Worm (Caenorhabditis elegans) whole organism, L4 larva: ENCODE data around the gene chk-2.
A peak's percentile ranks its signal among the peaks of the same experiment; 100 is the strongest.

ENCODE experiments used
- D1046.2 ChIP-seq: fragments of 200-800 bp; sonication (Bioruptor generic); IDR thresholded peaks from 2 replicates; pipeline ENCODE4 v1.3.6; 2022; ENCODE audit warnings: missing genetic modification characterization, missing compliant biosample characterization
- F10B5.3 ChIP-seq: sonication (generic microtip); optimal IDR thresholded peaks from 2 replicates; lab custom pipeline; 2016; ENCODE audit warnings: mild to moderate bottlenecking, missing genetic modification characterization, missing compliant biosample characterization
- F44E2.7 ChIP-seq: fragments of 200-800 bp; sonication (Bioruptor generic); IDR thresholded peaks from 2 replicates; pipeline ENCODE4 v2.1.2; 2022; ENCODE audit warnings: missing genetic modification characterization, missing compliant biosample characterization
- T20F7.1 ChIP-seq: fragments of 200-800 bp; sonication (Bioruptor generic); optimal IDR thresholded peaks from 2 replicates; lab custom pipeline; 2018; ENCODE audit warnings: mild to moderate bottlenecking, missing genetic modification characterization, missing compliant biosample characterization
- Y48G9A.11 ChIP-seq: fragments of 200-800 bp; sonication (Bioruptor generic); IDR thresholded peaks from 2 replicates; pipeline ENCODE4 v1.3.6; 2022; ENCODE audit warnings: missing genetic modification reagents, missing genetic modification characterization, missing compliant biosample characterization
- Y5F2A.4 ChIP-seq: fragments of 200-800 bp; sonication (Bioruptor generic); optimal IDR thresholded peaks from 2 replicates; lab custom pipeline; 2018; ENCODE audit warnings: mild to moderate bottlenecking, missing genetic modification characterization, missing compliant biosample characterization
- aly-2 ChIP-seq: sonication (generic microtip); optimal IDR thresholded peaks from 2 replicates; lab custom pipeline; 2018; ENCODE audit warnings: missing biosample characterization, missing genetic modification characterization
- arid-1 ChIP-seq: fragments of 200-800 bp; sonication (Bioruptor generic); conservative IDR thresholded peaks from 2 replicates; pipeline ENCODE4 v1.3.6; 2022; ENCODE audit warnings: missing genetic modification reagents, missing genetic modification characterization, missing compliant biosample characterization
- ceh-20 ChIP-seq: fragments of 200-800 bp; sonication (Bioruptor generic); IDR thresholded peaks from 2 replicates; pipeline ENCODE4 v1.3.6; 2022; ENCODE audit warnings: missing genetic modification reagents, missing genetic modification characterization, missing compliant biosample characterization
- ceh-28 ChIP-seq: fragments of 150-350 bp; optimal IDR thresholded peaks from 2 replicates; lab custom pipeline; 2014; ENCODE audit warnings: missing biosample characterization, missing genetic modification reagents, missing genetic modification characterization
- ceh-82 ChIP-seq: sonication (generic microtip); optimal IDR thresholded peaks from 2 replicates; lab custom pipeline; 2017; ENCODE audit warnings: missing biosample characterization, missing genetic modification characterization
- daf-12 ChIP-seq: fragments of 150-350 bp; optimal IDR thresholded peaks from 2 replicates; lab custom pipeline; 2014; ENCODE audit warnings: missing biosample characterization, missing genetic modification reagents, missing genetic modification characterization
- dpl-1 ChIP-seq: fragments of 150-350 bp; optimal IDR thresholded peaks from 2 replicates; lab custom pipeline; 2014; ENCODE audit warnings: missing biosample characterization, missing genetic modification reagents, missing genetic modification characterization
- duxl-1 ChIP-seq: sonication (generic microtip); optimal IDR thresholded peaks from 2 replicates; lab custom pipeline; 2016; ENCODE audit warnings: mild to moderate bottlenecking, missing genetic modification characterization, moderate library complexity, missing compliant biosample characterization; ENCODE audit not compliant: poor library complexity
- dve-1 ChIP-seq: sonication (generic microtip); optimal IDR thresholded peaks from 2 replicates; lab custom pipeline; 2017; ENCODE audit warnings: antibody characterized with exemption, mild to moderate bottlenecking, missing genetic modification characterization, missing compliant biosample characterization; ENCODE audit not compliant: insufficient read depth
- egl-27 ChIP-seq: sonication (generic microtip); optimal IDR thresholded peaks from 3 replicates; lab custom pipeline; 2017; ENCODE audit warnings: missing biosample characterization, missing genetic modification reagents, missing genetic modification characterization
- gei-8 ChIP-seq: fragments of 200-800 bp; sonication (Bioruptor generic); optimal IDR thresholded peaks from 2 replicates; lab custom pipeline; 2018; ENCODE audit warnings: mild to moderate bottlenecking, missing genetic modification characterization, missing compliant biosample characterization
- hlh-11 ChIP-seq: fragments of 200-800 bp; sonication (Bioruptor generic); optimal IDR thresholded peaks from 2 replicates; lab custom pipeline; 2018; ENCODE audit warnings: mild to moderate bottlenecking, missing genetic modification characterization, missing compliant biosample characterization
- hmg-1.1 ChIP-seq: fragments of 200-800 bp; sonication (Bioruptor generic); IDR thresholded peaks from 2 replicates; pipeline ENCODE4 v1.3.6; 2022; ENCODE audit warnings: missing genetic modification reagents, missing genetic modification characterization, missing compliant biosample characterization
- lin-1 ChIP-seq: fragments of 200-800 bp; sonication (Bioruptor generic); IDR thresholded peaks from 2 replicates; pipeline ENCODE4 v1.3.6; 2022; ENCODE audit warnings: missing genetic modification reagents, missing genetic modification characterization, missing compliant biosample characterization
- lin-13 ChIP-seq: fragments of 150-350 bp; optimal IDR thresholded peaks from 2 replicates; lab custom pipeline; 2014; ENCODE audit warnings: missing biosample characterization, missing genetic modification reagents, missing genetic modification characterization
- lin-15B ChIP-seq: fragments of 150-350 bp; sonication (generic microtip); optimal IDR thresholded peaks from 3 replicates; lab custom pipeline; 2014; ENCODE audit warnings: missing biosample characterization, missing genetic modification characterization
- lsy-2 ChIP-seq, 2 experiments: fragments of 150-350 bp in 1 of 2; sonication (generic microtip) in 1 of 2; optimal IDR thresholded peaks; 2 replicates each; lab custom pipeline; 2014 to 2017; ENCODE audit warnings: missing biosample characterization in 2 of 2, missing genetic modification characterization in 2 of 2
- mdl-1 ChIP-seq, 2 experiments: fragments of 150-350 bp in 1 of 2; sonication (generic microtip) in 1 of 2; optimal IDR thresholded peaks; 2 replicates each; lab custom pipeline; 2014 to 2017; ENCODE audit warnings: missing biosample characterization in 2 of 2, missing genetic modification characterization in 2 of 2
- mdt-29 ChIP-seq: fragments of 200-800 bp; sonication (Bioruptor generic); IDR thresholded peaks from 2 replicates; pipeline ENCODE4 v1.3.6; 2022; ENCODE audit warnings: missing genetic modification reagents, missing genetic modification characterization, missing compliant biosample characterization
- mes-2 ChIP-seq: sonication (generic microtip); optimal IDR thresholded peaks from 2 replicates; lab custom pipeline; 2016; ENCODE audit warnings: missing genotype, mild to moderate bottlenecking, missing genetic modification characterization, missing compliant biosample characterization; ENCODE audit not compliant: poor library complexity, severe bottlenecking
- mxl-3 ChIP-seq: fragments of 200-800 bp; sonication (Bioruptor generic); optimal IDR thresholded peaks from 2 replicates; lab custom pipeline; 2018; ENCODE audit warnings: mild to moderate bottlenecking, missing genetic modification characterization, missing compliant biosample characterization
- nhr-10 ChIP-seq: fragments of 150-350 bp; optimal IDR thresholded peaks from 2 replicates; lab custom pipeline; 2014; ENCODE audit warnings: missing biosample characterization, missing genetic modification characterization
- nhr-11 ChIP-seq: fragments of 150-350 bp; optimal IDR thresholded peaks from 2 replicates; lab custom pipeline; 2014; ENCODE audit warnings: missing biosample characterization, missing genetic modification characterization
- nhr-41 ChIP-seq: fragments of 200-800 bp; sonication (Bioruptor generic); IDR thresholded peaks from 2 replicates; pipeline ENCODE4 v1.3.6; 2022; ENCODE audit warnings: missing genetic modification reagents, missing genetic modification characterization, missing compliant biosample characterization
- nhr-42 ChIP-seq: fragments of 200-800 bp; sonication (Bioruptor generic); IDR thresholded peaks from 2 replicates; pipeline ENCODE4 v1.3.6; 2022; ENCODE audit warnings: missing genetic modification characterization, missing compliant biosample characterization
- sdz-12 ChIP-seq: fragments of 200-800 bp; sonication (Bioruptor generic); optimal IDR thresholded peaks from 2 replicates; lab custom pipeline; 2018; ENCODE audit warnings: mild to moderate bottlenecking, missing genetic modification characterization, missing compliant biosample characterization
- spr-1 ChIP-seq: sonication (generic microtip); optimal IDR thresholded peaks from 2 replicates; lab custom pipeline; 2016; ENCODE audit warnings: mild to moderate bottlenecking, missing genetic modification characterization, missing compliant biosample characterization
- tra-1 ChIP-seq: fragments of 200-800 bp; sonication (Bioruptor generic); IDR thresholded peaks from 2 replicates; pipeline ENCODE4 v1.3.6; 2022; ENCODE audit warnings: missing genetic modification reagents, missing genetic modification characterization, missing compliant biosample characterization
- unc-130 ChIP-seq: sonication (generic microtip); optimal IDR thresholded peaks from 2 replicates; lab custom pipeline; 2016; ENCODE audit warnings: missing genetic modification reagents, missing genetic modification characterization, missing compliant biosample characterization
- unc-62 ChIP-seq, 3 experiments: fragments of 150-350 bp in 1 of 3; sonication (generic microtip); optimal IDR thresholded peaks in 2 of 3; peaks in 1 of 3; 1 replicate in 1 of 3; 2 replicates in 2 of 3; lab custom pipeline; 2014 to 2017; ENCODE audit warnings: missing biosample characterization in 3 of 3, missing genetic modification characterization in 3 of 3, missing genetic modification reagents in 3 of 3, missing genotype in 1 of 3
- zfp-2 ChIP-seq: sonication (generic microtip); optimal IDR thresholded peaks from 2 replicates; lab custom pipeline; 2016; ENCODE audit warnings: mild to moderate bottlenecking, missing genetic modification characterization, missing compliant biosample characterization

Gene chk-2

DNA sequence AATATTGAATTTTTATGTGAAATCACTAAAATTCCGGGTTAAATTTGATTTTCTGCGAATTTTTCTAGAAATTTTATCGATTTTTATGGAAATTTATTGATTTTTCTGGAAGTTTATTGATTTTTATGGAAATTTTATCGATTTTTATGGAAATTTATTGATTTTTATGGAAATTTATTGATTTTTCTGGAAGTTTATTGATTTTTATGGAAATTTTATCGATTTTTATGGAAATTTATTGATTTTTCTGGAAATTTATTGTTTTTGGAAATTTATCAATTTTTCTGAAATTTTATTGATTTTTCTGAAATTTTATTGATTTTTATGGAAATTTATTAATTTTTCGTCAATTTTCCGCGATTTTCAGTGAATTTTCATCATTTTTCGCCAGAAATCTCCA lies 6.4 kb downstream of the chk-2 start:
- peak; percentile 3 for TF ChIP-seq ceh-28 (tag; lab: Kevin White, UChicago)

DNA sequence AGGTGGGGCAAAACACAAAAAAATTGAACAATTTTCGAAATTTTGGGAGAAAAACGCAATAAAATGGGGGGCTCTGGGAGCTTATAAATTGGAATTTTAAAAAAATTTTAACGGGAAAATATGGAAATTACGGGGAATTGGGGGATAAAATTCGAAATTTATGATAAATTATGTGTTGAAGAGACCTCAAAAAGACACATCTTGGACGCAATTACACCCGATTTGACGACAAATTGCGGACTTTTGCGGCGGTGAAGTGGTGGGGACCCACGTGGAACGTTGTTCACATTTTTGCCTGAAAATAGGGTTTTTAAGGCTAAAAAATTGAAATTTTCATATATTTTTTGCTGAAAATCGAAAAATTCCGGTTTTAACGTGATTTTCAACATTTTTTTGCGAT lies 7.0 kb downstream of the chk-2 start:
- TF ChIP-seq ceh-20 (GFP tag; lab: Robert Waterston, UW): no peak
- no peak for TF ChIP-seq arid-1 (GFP tag; lab: Robert Waterston, UW)
- no peak for TF ChIP-seq spr-1
- TF ChIP-seq lin-15B (tag; lab: Kevin White, UChicago): no peak
- TF ChIP-seq Y5F2A.4 (GFP tag; lab: Kevin White, UChicago): no peak
- peak; percentile 49 for TF ChIP-seq mes-2 (tag; lab: Kevin White, UChicago)
- TF ChIP-seq lin-13 (GFP tag; lab: Kevin White, UChicago): no peak
- TF ChIP-seq unc-130: no peak
- TF ChIP-seq nhr-10: no peak
- TF ChIP-seq D1046.2: no peak
- no peak for TF ChIP-seq dve-1
- TF ChIP-seq mdl-1 (tag; optimal IDR thresholded peaks at IDR 0.05; lab: Kevin White, UChicago): peak in 1 of 2 experiments; percentile 48
- TF ChIP-seq egl-27: no peak
- TF ChIP-seq nhr-11 (tag; lab: Kevin White, UChicago): no peak
- no peak for TF ChIP-seq F10B5.3 (tag; lab: Kevin White, UChicago)
- TF ChIP-seq hlh-11 (tag; lab: Kevin White, UChicago): no peak
- TF ChIP-seq mdt-29 (GFP tag; lab: Robert Waterston, UW): no peak
- TF ChIP-seq hmg-1.1: peak; percentile 42; the same call in 1 of the 2 replicates
- TF ChIP-seq dpl-1: no peak
- no peak for TF ChIP-seq nhr-42 (GFP tag; lab: Robert Waterston, UW)
- no peak for TF ChIP-seq aly-2 (tag; lab: Kevin White, UChicago)
- TF ChIP-seq zfp-2 (tag; lab: Kevin White, UChicago): no peak
- TF ChIP-seq mxl-3: peak; percentile 35
- TF ChIP-seq lsy-2 (tag; optimal IDR thresholded peaks at IDR 0.05; lab: Kevin White, UChicago): peak in 1 of 2 experiments; percentile 35
- TF ChIP-seq daf-12 (tag; lab: Kevin White, UChicago): no peak
- TF ChIP-seq T20F7.1 (GFP tag; lab: Kevin White, UChicago): no peak
- no peak for TF ChIP-seq Y48G9A.11
- TF ChIP-seq ceh-82 (tag; lab: Kevin White, UChicago): no peak
- TF ChIP-seq tra-1: no peak
- no peak for TF ChIP-seq F44E2.7 (GFP tag; lab: Robert Waterston, UW)
- no peak for TF ChIP-seq gei-8
- TF ChIP-seq sdz-12 (GFP tag; lab: Kevin White, UChicago): no peak
- TF ChIP-seq, all 104 proteins: peak for 5

DNA sequence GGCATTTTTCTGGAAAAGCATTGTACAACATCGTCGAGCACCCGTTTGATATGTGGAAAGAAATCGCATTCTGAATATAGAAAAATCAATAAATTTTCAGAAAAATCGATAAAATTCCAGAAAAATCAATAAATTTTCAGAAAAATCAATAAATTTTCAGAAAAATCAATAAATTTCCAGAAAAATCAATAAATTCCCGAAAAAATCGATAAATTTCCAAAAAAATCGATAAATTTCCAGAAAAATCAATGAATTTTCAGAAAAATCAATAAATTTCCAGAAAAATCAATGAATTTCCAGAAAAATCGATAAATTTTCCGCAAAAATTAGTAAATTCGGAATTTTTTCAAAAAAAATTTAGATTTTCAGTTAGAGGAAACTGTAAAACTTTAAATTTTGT lies 8.5 kb downstream of the chk-2 start, which contains the start of gene fars-2:
fars-2 (minus strand) TSS at position 70 of the 400 bp plus-strand sequence.
- TF ChIP-seq nhr-41: no peak
- no peak for TF ChIP-seq nhr-11 (tag; lab: Kevin White, UChicago)
- TF ChIP-seq ceh-28 (tag; lab: Kevin White, UChicago): peak; percentile 79
- TF ChIP-seq lin-1: no peak
- no peak for TF ChIP-seq ceh-20 (GFP tag; lab: Robert Waterston, UW)

DNA sequence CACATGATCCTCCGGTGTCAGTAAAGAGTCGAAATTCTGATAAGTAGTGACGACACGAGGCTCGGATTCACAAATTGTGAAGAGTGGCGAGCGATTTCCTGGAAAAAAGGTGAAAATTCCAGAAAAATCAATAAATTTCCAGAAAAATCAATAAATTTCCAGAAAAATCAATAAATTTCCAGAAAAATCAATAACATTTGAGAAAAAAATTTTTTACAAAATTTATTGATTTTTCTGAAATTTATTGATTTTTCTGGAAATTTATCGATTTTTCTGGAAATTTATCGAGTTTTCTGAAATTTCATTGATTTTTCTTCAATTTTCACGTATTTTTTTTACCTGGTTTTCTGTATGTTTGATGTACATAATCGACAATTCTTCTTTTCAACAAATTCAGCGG lies 9.8 kb downstream of the chk-2 start:
- peak; percentile 77 for TF ChIP-seq ceh-28 (tag; lab: Kevin White, UChicago)
- no peak for TF ChIP-seq duxl-1 (tag; lab: Kevin White, UChicago)
- TF ChIP-seq unc-62 (GFP tag; optimal IDR thresholded peaks at IDR 0.05 in 1 of 2; lab: Kevin White, UChicago): peak in 1 of 2 experiments; percentile 44
- no peak for TF ChIP-seq unc-62 (tag; optimal IDR thresholded peaks at IDR 0.05; lab: Kevin White, UChicago)
